Worm (Caenorhabditis elegans) whole organism, mixed stage, embryonic: ENCODE results near the gene F09F9.3.

Experiments used
- elt-3 ChIP-seq: fragments of 150-350 bp; optimal IDR thresholded peaks from 2 replicates; lab custom pipeline; 2014; ENCODE audit warnings: missing biosample characterization, missing genetic modification characterization
- hlh-1 ChIP-seq: fragments of 150-350 bp; optimal IDR thresholded peaks from 2 replicates; lab custom pipeline; 2014; ENCODE audit warnings: missing biosample characterization, missing genetic modification reagents, missing genetic modification characterization
- mep-1 ChIP-seq: fragments of 150-350 bp; optimal IDR thresholded peaks from 2 replicates; lab custom pipeline; 2017; ENCODE audit warnings: missing biosample characterization, missing genetic modification reagents, missing genetic modification characterization, inconsistent platforms
- mls-2 ChIP-seq: sonication (generic microtip); optimal IDR thresholded peaks from 2 replicates; lab custom pipeline; 2016; ENCODE audit warnings: mild to moderate bottlenecking, missing genetic modification characterization, moderate library complexity, missing compliant biosample characterization
- nhr-76 ChIP-seq: sonication (generic microtip); optimal IDR thresholded peaks from 2 replicates; lab custom pipeline; 2017; ENCODE audit warnings: missing biosample characterization, missing genetic modification characterization
- pha-4 ChIP-seq: fragments of 150-350 bp; optimal IDR thresholded peaks from 2 replicates; lab custom pipeline; 2018; ENCODE audit warnings: missing biosample characterization, missing genetic modification reagents, missing genetic modification characterization
- snpc-4 ChIP-seq: fragments of 150-350 bp; optimal IDR thresholded peaks from 2 replicates; lab custom pipeline; 2014; ENCODE audit warnings: missing biosample characterization, missing genetic modification characterization
- unc-39 ChIP-seq: fragments of 150-350 bp; optimal IDR thresholded peaks from 2 replicates; lab custom pipeline; 2014; ENCODE audit warnings: missing biosample characterization, missing genetic modification characterization
- unc-62 ChIP-seq: fragments of 150-350 bp; optimal IDR thresholded peaks from 2 replicates; lab custom pipeline; 2014; ENCODE audit warnings: missing biosample characterization, missing genetic modification reagents, missing genetic modification characterization
- ztf-11 ChIP-seq: fragments of 150-350 bp; optimal IDR thresholded peaks from 2 replicates; lab custom pipeline; 2014; ENCODE audit warnings: missing biosample characterization, missing genetic modification characterization

DNA sequence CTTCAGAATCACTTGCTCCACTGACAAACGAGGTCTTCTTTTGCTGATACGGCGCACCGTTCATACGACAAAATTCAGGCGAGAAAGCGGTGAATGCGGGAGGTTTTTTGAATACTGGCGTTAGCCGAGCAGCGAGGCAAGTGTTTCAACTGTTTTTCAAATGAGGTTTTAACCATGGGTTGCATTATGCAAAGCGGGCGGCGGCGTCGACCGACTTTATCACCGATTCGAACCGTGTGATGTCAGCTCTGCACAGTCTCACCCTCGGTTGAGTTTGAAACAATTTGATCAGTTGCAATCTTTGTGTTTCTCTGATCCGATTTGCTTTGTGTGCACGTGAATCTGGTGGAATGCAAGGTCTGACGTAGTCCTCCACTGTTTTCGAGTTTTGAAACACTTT lies 20.4 kb downstream of the F09F9.3 start, which contains the start of gene clh-4:
- TF ChIP-seq unc-39 (no peak), unc-62 (GFP tag; lab: Kevin White, UChicago) (no peak), snpc-4 (tag; lab: Kevin White, UChicago) (no peak), ztf-11 (tag; lab: Kevin White, UChicago) (no peak), nhr-76 (no peak), elt-3 (tag; lab: Kevin White, UChicago) (no peak), mep-1 (tag; lab: Kevin White, UChicago) (no peak), mls-2 (tag; lab: Kevin White, UChicago) (no peak), pha-4 (tag; lab: Kevin White, UChicago) (no peak), hlh-1 (tag; lab: Kevin White, UChicago) (no peak)
